Worm (Caenorhabditis elegans): ENCODE data around the gene cbd-1.

The cbd-1 gene

ce11 chrIV:11349747-11350146 is 23.0 kb upstream of the cbd-1 start:
- TF ChIP-seq ces-1 (GFP tag; optimal IDR thresholded peaks at IDR 0.05) (peak; percentile 21), nhr-76 (tag; optimal IDR thresholded peaks at IDR 0.05) (no peak)

ce11 chrIV:11350809-11351208 is 22.0 kb upstream of the cbd-1 start:
- TF ChIP-seq unc-120 (tag; optimal IDR thresholded peaks at IDR 0.05; ENCODE audit: poor library complexity, severe bottlenecking) (peak; percentile 19), unc-39 (tag; optimal IDR thresholded peaks at IDR 0.05) (no peak), hlh-1 (tag; optimal IDR thresholded peaks at IDR 0.05) (peak; percentile 39), unc-62 (GFP tag; optimal IDR thresholded peaks at IDR 0.05) (peak; percentile 65), lsy-2 (tag; optimal IDR thresholded peaks at IDR 0.05) (no peak)

ce11 chrIV:11351563-11351962 is 21.2 kb upstream of the cbd-1 start:
- no peak for TF ChIP-seq mls-2 (tag; optimal IDR thresholded peaks at IDR 0.05)
- no peak for TF ChIP-seq sem-2 (GFP tag; optimal IDR thresholded peaks at IDR 0.05)
- no peak for TF ChIP-seq nhr-237 (tag; optimal IDR thresholded peaks at IDR 0.05)
- no peak for TF ChIP-seq cnd-1 (tag; optimal IDR thresholded peaks at IDR 0.05)
- no peak for TF ChIP-seq nhr-76 (tag; optimal IDR thresholded peaks at IDR 0.05)
- TF ChIP-seq zip-8 (tag; optimal IDR thresholded peaks at IDR 0.05), result no peak
- TF ChIP-seq lsy-2 (tag; optimal IDR thresholded peaks at IDR 0.05), result no peak
- no peak for TF ChIP-seq drap-1 (GFP tag; optimal IDR thresholded peaks at IDR 0.05)
- TF ChIP-seq sptf-1 (tag; optimal IDR thresholded peaks at IDR 0.05), result no peak
- no peak for TF ChIP-seq mab-5 (tag; optimal IDR thresholded peaks at IDR 0.05)
- no peak for TF ChIP-seq lin-32 (GFP tag; optimal IDR thresholded peaks at IDR 0.05)
- no peak for TF ChIP-seq nhr-2 (tag; optimal IDR thresholded peaks at IDR 0.05)
- TF ChIP-seq bed-3 (GFP tag; optimal IDR thresholded peaks at IDR 0.05), result no peak

ce11 chrIV:11352768-11353167 is 20.0 kb upstream of the cbd-1 start:
- TF ChIP-seq drap-1 (GFP tag; optimal IDR thresholded peaks at IDR 0.05), result no peak
- TF ChIP-seq sptf-1 (tag; optimal IDR thresholded peaks at IDR 0.05), result no peak
- no peak for TF ChIP-seq ham-2 (GFP tag; optimal IDR thresholded peaks at IDR 0.05)
- TF ChIP-seq M03D4.4 (tag; optimal IDR thresholded peaks at IDR 0.05), result no peak
- TF ChIP-seq mep-1 (tag; optimal IDR thresholded peaks at IDR 0.05), result no peak
- TF ChIP-seq nhr-12 (tag; optimal IDR thresholded peaks at IDR 0.05), result no peak
- TF ChIP-seq lin-32 (GFP tag; optimal IDR thresholded peaks at IDR 0.05), result no peak
- no peak for TF ChIP-seq mab-5 (tag; optimal IDR thresholded peaks at IDR 0.05)
- no peak for TF ChIP-seq ces-1 (GFP tag; optimal IDR thresholded peaks at IDR 0.05)
- no peak for TF ChIP-seq elt-3 (tag; optimal IDR thresholded peaks at IDR 0.05)
- TF ChIP-seq ztf-11 (tag; optimal IDR thresholded peaks at IDR 0.05), result no peak
- no peak for TF ChIP-seq bed-3 (GFP tag; optimal IDR thresholded peaks at IDR 0.05)
- TF ChIP-seq unc-39 (tag; optimal IDR thresholded peaks at IDR 0.05), result no peak
- TF ChIP-seq nhr-76 (tag; optimal IDR thresholded peaks at IDR 0.05), result no peak

ce11 chrIV:11353946-11354458 is 18.8 kb upstream of the cbd-1 start, which contains the start of gene T01G1.2:
Gene T01G1.2 (plus strand): TSS chrIV:11354408.
- TF ChIP-seq elt-1 (tag; optimal IDR thresholded peaks at IDR 0.05; ENCODE audit: borderline replicate concordance, insufficient read depth) (no peak), unc-120 (tag; optimal IDR thresholded peaks at IDR 0.05; ENCODE audit: poor library complexity, severe bottlenecking) (peak; percentile 83), unc-62 (GFP tag; optimal IDR thresholded peaks at IDR 0.05) (peak; percentile 55)

ce11 chrIV:11359769-11360168 is 13.0 kb upstream of the cbd-1 start, which contains the start of gene klp-12:
Gene klp-12 (minus strand): TSS chrIV:11359869.
- TF ChIP-seq ztf-11 (tag; optimal IDR thresholded peaks at IDR 0.05) (no peak), tbx-8 (GFP tag; optimal IDR thresholded peaks at IDR 0.05) (no peak), nhr-2 (tag; optimal IDR thresholded peaks at IDR 0.05) (no peak)

ce11 chrIV:11361409-11361808 is 11.4 kb upstream of the cbd-1 start, which contains the start of gene T01G1.4:
Gene T01G1.4 (minus strand): TSS chrIV:11361509.
- TF ChIP-seq unc-62 (GFP tag; optimal IDR thresholded peaks at IDR 0.05), result no peak
- TF ChIP-seq cnd-1 (tag; optimal IDR thresholded peaks at IDR 0.05), result no peak
- no peak for TF ChIP-seq ceh-43 (GFP tag; optimal IDR thresholded peaks at IDR 0.05)
- TF ChIP-seq elt-3 (tag; optimal IDR thresholded peaks at IDR 0.05), result no peak
- TF ChIP-seq drap-1 (GFP tag; optimal IDR thresholded peaks at IDR 0.05), result no peak
- TF ChIP-seq sptf-1 (tag; optimal IDR thresholded peaks at IDR 0.05), result no peak
- TF ChIP-seq nhr-76 (tag; optimal IDR thresholded peaks at IDR 0.05), result no peak
- no peak for TF ChIP-seq mab-5 (tag; optimal IDR thresholded peaks at IDR 0.05)
- no peak for TF ChIP-seq snpc-4 (tag; optimal IDR thresholded peaks at IDR 0.05)
- TF ChIP-seq flh-1 (GFP tag; optimal IDR thresholded peaks at IDR 0.05), result no peak
- no peak for TF ChIP-seq elt-1 (tag; optimal IDR thresholded peaks at IDR 0.05; ENCODE audit: borderline replicate concordance, insufficient read depth)
- TF ChIP-seq nhr-28 (tag; optimal IDR thresholded peaks at IDR 0.05), result no peak
- no peak for TF ChIP-seq ceh-83 (GFP tag; optimal IDR thresholded peaks at IDR 0.05)
- no peak for TF ChIP-seq nhr-2 (tag; optimal IDR thresholded peaks at IDR 0.05)
- TF ChIP-seq tbx-8 (GFP tag; optimal IDR thresholded peaks at IDR 0.05), result no peak
- no peak for TF ChIP-seq M03D4.4 (tag; optimal IDR thresholded peaks at IDR 0.05)
- no peak for TF ChIP-seq unc-39 (tag; optimal IDR thresholded peaks at IDR 0.05)
- TF ChIP-seq lsy-2 (tag; optimal IDR thresholded peaks at IDR 0.05), result no peak

All from whole organism, mixed stage, embryonic.